Fruit fly (Drosophila melanogaster) whole organism: Measurements from ENCODE around the gene Cpr11B.

Experiments used
- psq ChIP-seq: fragments of >200 bp; optimal IDR thresholded peaks from 2 replicates; lab custom pipeline; 2017
- usp ChIP-seq: fragments of >200 bp; optimal IDR thresholded peaks from 2 replicates; lab custom pipeline; 2017; ENCODE audit warnings: missing biosample characterization, missing genetic modification characterization, mixed read lengths

DNA sequence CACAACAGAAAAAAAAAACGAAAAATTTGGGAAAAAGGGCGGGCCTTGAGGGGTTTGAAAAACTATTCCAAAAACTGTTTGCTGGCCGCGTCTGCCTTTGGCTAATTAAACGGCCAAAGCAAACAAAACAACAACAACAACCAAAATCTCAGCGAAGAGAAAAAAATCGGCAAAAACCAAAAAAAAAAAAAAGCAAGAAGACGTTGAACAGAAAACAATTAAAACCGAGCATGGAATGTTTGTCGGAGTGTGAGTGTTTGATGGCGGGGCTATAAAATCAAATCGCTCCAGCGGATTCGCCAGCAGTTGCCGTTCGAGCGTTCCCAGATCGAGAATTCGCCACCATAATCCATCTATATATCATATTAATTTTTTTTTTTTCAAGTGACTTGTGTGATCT, at the start of gene Cpr11B:
- TF ChIP-seq psq (lab: Kevin White, UChicago) = no peak
- no peak for TF ChIP-seq usp (GFP tag; lab: Kevin White, UChicago)
